Fruit fly (Drosophila melanogaster) whole organism, pupa: ENCODE results near the gene CG43083.

Source experiments
- CG10348 ChIP-seq: fragments of 200-800 bp; sonication (Bioruptor generic); IDR thresholded peaks from 2 replicates; pipeline ENCODE4 v1.3.6; 2022; ENCODE audit warnings: missing biosample characterization, missing genetic modification characterization
- CG12605 ChIP-seq: fragments of 200-800 bp; sonication (Bioruptor generic); IDR thresholded peaks from 2 replicates; pipeline ENCODE4 v1.3.6; 2022; ENCODE audit warnings: missing biosample characterization, missing genetic modification characterization
- CG13204 ChIP-seq: fragments of 200-800 bp; sonication (Bioruptor generic); optimal IDR thresholded peaks from 2 replicates; lab custom pipeline; 2018; ENCODE audit warnings: missing biosample characterization, mild to moderate bottlenecking, missing genetic modification characterization, moderate library complexity
- CG14655 ChIP-seq: fragments of 200-800 bp; sonication (Bioruptor generic); optimal IDR thresholded peaks from 3 replicates; lab custom pipeline; 2017; ENCODE audit warnings: mild to moderate bottlenecking, missing biosample characterization, missing genetic modification reagents, missing genetic modification characterization
- CG15710 ChIP-seq: fragments of 200-800 bp; sonication (Bioruptor generic); optimal IDR thresholded peaks from 2 replicates; lab custom pipeline; 2018; ENCODE audit warnings: missing biosample characterization, mild to moderate bottlenecking, missing genetic modification characterization, moderate library complexity
- CG17806 ChIP-seq: fragments of 200-800 bp; sonication (Bioruptor generic); optimal IDR thresholded peaks from 2 replicates; lab custom pipeline; 2018; ENCODE audit warnings: missing biosample characterization, mild to moderate bottlenecking, missing genetic modification characterization, moderate library complexity
- CG32121 ChIP-seq: fragments of 200-800 bp; sonication (Bioruptor generic); IDR thresholded peaks from 2 replicates; pipeline ENCODE4 v1.3.6; 2022; ENCODE audit warnings: missing biosample characterization, missing genetic modification characterization
- CG34367 ChIP-seq: fragments of 200-800 bp; sonication (Bioruptor generic); optimal IDR thresholded peaks from 2 replicates; lab custom pipeline; 2018; ENCODE audit warnings: missing biosample characterization, mild to moderate bottlenecking, missing genetic modification characterization
- CG4496 ChIP-seq: fragments of 200-800 bp; sonication (Bioruptor generic); IDR thresholded peaks from 3 replicates; pipeline ENCODE4 v1.3.6; 2022; ENCODE audit warnings: missing biosample characterization, missing genetic modification characterization
- CG8159 ChIP-seq: fragments of 200-800 bp; sonication (Bioruptor generic); optimal IDR thresholded peaks from 3 replicates; lab custom pipeline; 2018; ENCODE audit warnings: missing biosample characterization, mild to moderate bottlenecking, missing genetic modification characterization, moderate library complexity
- CG8301 ChIP-seq: fragments of 200-800 bp; sonication (Bioruptor generic); optimal IDR thresholded peaks from 2 replicates; lab custom pipeline; 2018; ENCODE audit warnings: missing biosample characterization, mild to moderate bottlenecking, missing genetic modification characterization
- CG9948 ChIP-seq: fragments of 200-800 bp; sonication (Bioruptor generic); optimal IDR thresholded peaks from 2 replicates; lab custom pipeline; 2018; ENCODE audit warnings: missing biosample characterization, mild to moderate bottlenecking, missing genetic modification characterization, moderate library complexity
- D1 ChIP-seq: fragments of 200-800 bp; sonication (Bioruptor generic); optimal IDR thresholded peaks from 2 replicates; lab custom pipeline; 2018; ENCODE audit warnings: missing biosample characterization, mild to moderate bottlenecking, missing genetic modification characterization, moderate library complexity
- EcR ChIP-seq: fragments of 200-800 bp; sonication (Bioruptor generic); optimal IDR thresholded peaks from 3 replicates; lab custom pipeline; 2019; ENCODE audit warnings: missing biosample characterization, missing genetic modification characterization, mild to moderate bottlenecking, moderate library complexity, missing genetic modification reagents
- Ets98B ChIP-seq: fragments of 200-800 bp; sonication (Bioruptor generic); IDR thresholded peaks from 2 replicates; pipeline ENCODE4 v1.3.6; 2022; ENCODE audit warnings: missing biosample characterization, missing genetic modification characterization
- Pif1A ChIP-seq: fragments of 200-800 bp; sonication (Bioruptor generic); optimal IDR thresholded peaks from 3 replicates; lab custom pipeline; 2016; ENCODE audit warnings: missing biosample characterization, missing genetic modification characterization
- Snoo ChIP-seq: fragments of 200-800 bp; sonication (Bioruptor generic); optimal IDR thresholded peaks from 3 replicates; lab custom pipeline; 2017; ENCODE audit warnings: missing biosample characterization, mild to moderate bottlenecking, missing genetic modification characterization, inconsistent platforms
- fd96Ca ChIP-seq: fragments of 200-800 bp; sonication (Bioruptor generic); IDR thresholded peaks from 3 replicates; pipeline ENCODE4 v1.3.6; 2022; ENCODE audit warnings: missing biosample characterization, missing genetic modification characterization
- gl ChIP-seq: fragments of 200-800 bp; sonication (Bioruptor generic); optimal IDR thresholded peaks from 2 replicates; lab custom pipeline; 2018; ENCODE audit warnings: missing biosample characterization, mild to moderate bottlenecking, missing genetic modification characterization
- rn ChIP-seq: fragments of 200-800 bp; sonication (Bioruptor generic); IDR thresholded peaks from 2 replicates; pipeline ENCODE4 v1.3.6; 2022; ENCODE audit warnings: missing biosample characterization, missing genetic modification characterization

The CG43083 gene

DNA sequence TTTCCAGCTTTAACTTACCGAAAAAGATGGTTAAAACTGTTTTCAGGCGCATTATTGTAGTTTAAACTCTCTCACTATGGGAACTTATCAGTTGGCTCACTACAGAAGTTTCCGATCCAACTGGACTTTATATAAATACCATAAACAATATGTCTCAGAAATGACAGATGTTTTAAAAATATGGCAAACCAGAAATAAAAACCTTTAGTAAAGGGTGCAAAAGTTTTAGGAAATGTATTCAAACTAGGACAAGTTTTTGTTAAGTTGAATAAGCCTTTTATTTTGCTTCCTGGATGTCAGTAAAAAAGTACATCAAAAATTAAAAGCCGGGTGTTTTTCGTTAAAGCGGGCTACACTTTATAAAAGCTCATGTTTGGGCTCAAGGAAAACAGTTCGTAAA is 1.2 kb downstream of the CG43083 start, which contains the start of the genes Eig71Ea and Eig71Eb:
Gene Eig71Ea, minus strand, starts transcription at position 101 of the 400 bp plus-strand sequence.
Gene Eig71Eb, plus strand, starts transcription at position 376 of the 400 bp plus-strand sequence.
- TF ChIP-seq EcR (GFP tag; lab: Kevin White, UChicago): no peak
- TF ChIP-seq rn (GFP tag; lab: Robert Waterston, UW): no peak
- no peak for TF ChIP-seq CG4496 (GFP tag; lab: Robert Waterston, UW)
- no peak for TF ChIP-seq CG10348 (GFP tag; lab: Robert Waterston, UW)
- no peak for TF ChIP-seq CG13204 (GFP tag; lab: Kevin White, UChicago)
- no peak for TF ChIP-seq gl (tag; lab: Kevin White, UChicago)
- no peak for TF ChIP-seq CG8159 (tag; lab: Kevin White, UChicago)
- TF ChIP-seq Ets98B (GFP tag; lab: Robert Waterston, UW): no peak
- TF ChIP-seq CG8301 (tag; lab: Kevin White, UChicago): no peak

DNA sequence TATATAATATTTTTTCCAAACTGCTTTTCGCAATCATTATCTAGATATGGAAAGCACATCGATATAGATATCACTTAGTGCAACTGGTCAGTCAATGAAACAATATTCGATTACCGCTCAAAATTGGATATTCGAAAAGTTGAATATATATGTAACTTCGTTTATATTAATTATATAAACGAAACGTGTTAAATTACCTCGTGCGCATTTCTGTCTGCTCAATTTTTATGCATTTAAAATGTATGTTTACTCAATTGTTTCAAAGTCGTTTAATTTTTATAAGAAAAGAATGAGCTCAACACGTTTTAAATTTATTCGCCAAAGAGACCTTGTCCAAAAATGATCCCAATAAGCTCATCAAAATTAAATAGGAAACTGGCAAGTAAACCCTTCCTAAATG is 2.2 kb downstream of the CG43083 start, which contains the start of gene CG43084:
Gene CG43084, plus strand, starts transcription at position 301 of the 400 bp plus-strand sequence.
- TF ChIP-seq CG12605 (GFP tag; lab: Robert Waterston, UW) (no peak), CG15710 (no peak), rn (GFP tag; lab: Robert Waterston, UW) (no peak), Ets98B (GFP tag; lab: Robert Waterston, UW) (no peak), CG32121 (GFP tag; lab: Robert Waterston, UW) (no peak), CG9948 (no peak), CG13204 (GFP tag; lab: Kevin White, UChicago) (no peak), D1 (tag; lab: Kevin White, UChicago) (no peak), Pif1A (GFP tag; lab: Kevin White, UChicago) (no peak)

DNA sequence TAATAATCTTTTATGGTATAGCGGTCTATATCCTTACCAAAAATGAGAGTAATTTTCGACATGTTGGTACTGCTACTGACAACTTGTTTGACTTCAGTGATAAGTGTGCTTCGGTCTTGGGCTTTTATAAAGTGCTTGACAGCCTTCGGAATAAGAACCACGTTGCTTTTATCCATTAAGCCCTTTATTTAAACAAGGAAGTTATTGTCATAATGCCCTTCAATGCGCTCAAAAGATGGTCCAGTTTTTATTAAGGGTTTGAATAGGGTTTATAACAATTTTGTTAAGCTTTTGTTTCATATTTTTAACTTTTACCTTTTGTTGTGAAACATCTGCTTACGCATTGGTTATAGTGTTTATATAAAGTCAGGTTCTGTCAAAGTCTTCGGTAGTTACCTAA is 3.8 kb downstream of the CG43083 start, which contains the start of the genes Eig71Ec and Eig71Ed:
Gene Eig71Ec, minus strand, starts transcription at position 101 of the 400 bp plus-strand sequence.
Gene Eig71Ed, plus strand, starts transcription at position 384 of the 400 bp plus-strand sequence.
- no peak for TF ChIP-seq gl (tag; lab: Kevin White, UChicago)
- no peak for TF ChIP-seq CG9948
- no peak for TF ChIP-seq EcR (GFP tag; lab: Kevin White, UChicago)
- no peak for TF ChIP-seq CG12605 (GFP tag; lab: Robert Waterston, UW)
- no peak for TF ChIP-seq CG17806

DNA sequence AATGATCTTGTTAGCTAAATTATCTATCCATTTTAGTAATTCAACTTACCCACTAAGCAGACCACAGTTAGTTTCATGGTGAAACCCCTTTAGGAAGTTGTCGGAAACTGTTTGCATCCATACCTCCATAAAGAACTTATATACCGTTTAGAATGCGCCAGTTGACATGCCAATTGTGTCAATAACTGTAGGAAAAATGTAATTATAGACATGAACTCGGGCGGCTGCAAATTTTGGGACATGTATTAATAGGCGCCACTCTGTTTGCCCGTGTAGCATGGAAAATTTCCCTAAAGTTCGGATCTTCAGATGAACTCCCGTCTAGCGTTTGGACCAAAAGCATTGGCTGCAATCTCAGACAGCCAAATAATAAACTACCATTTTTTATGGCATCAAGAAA is 7.5 kb downstream of the CG43083 start, which contains the start of gene Eig71Ee:
Gene Eig71Ee, minus strand, starts transcription at position 101 of the 400 bp plus-strand sequence.
- no peak for TF ChIP-seq Pif1A (GFP tag; lab: Kevin White, UChicago)
- TF ChIP-seq gl (tag; lab: Kevin White, UChicago): no peak

DNA sequence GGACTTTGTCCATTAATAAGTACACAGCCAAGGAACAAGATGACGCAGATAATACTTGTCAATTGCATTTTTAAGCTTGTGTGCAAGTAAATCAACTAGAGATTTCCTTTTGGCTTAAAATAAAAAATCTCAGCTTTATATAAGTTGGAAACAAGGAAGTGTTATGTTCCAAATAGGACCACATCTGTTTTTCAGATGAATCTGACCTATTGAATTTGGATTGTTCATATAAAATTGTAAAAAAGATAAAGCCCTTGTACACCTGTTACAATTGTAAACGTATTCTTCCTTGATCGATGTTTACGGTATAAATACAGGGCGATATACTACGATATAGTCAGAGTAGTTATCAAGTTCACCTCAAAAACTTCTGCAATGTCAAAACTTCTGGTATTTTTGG is 8.9 kb downstream of the CG43083 start, which contains the start of the genes Eig71Ef and Eig71Eg:
Gene Eig71Ef, minus strand, starts transcription at position 101 of the 400 bp plus-strand sequence.
Gene Eig71Eg, plus strand, starts transcription at position 339 of the 400 bp plus-strand sequence.
- no peak for TF ChIP-seq CG8159 (tag; lab: Kevin White, UChicago)
- TF ChIP-seq fd96Ca (GFP tag; lab: Robert Waterston, UW): no peak
- no peak for TF ChIP-seq CG14655
- no peak for TF ChIP-seq CG10348 (GFP tag; lab: Robert Waterston, UW)

DNA sequence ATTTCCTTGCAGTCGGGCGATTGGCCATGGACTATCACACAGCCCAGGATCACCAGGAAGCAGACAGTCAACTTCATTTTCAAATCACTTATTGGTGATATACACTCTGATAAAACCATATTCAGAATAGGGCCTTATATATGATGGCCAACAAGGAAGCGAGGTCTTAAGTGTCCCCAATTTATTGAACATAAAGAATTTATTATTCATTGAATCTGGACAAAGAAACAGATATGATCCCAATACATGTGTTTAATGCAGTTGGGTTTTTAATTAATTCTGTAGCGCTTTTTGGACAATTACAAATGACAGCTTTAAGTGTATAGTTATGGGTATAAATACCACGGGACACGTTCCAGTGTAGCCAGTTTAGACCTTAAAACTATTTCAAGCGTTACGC is 11.0 kb downstream of the CG43083 start, which contains the start of the genes Eig71Eh and Eig71Ei:
Gene Eig71Eh, minus strand, starts transcription at position 101 of the 400 bp plus-strand sequence.
Gene Eig71Ei, plus strand, starts transcription at position 367 of the 400 bp plus-strand sequence.
- no peak for TF ChIP-seq gl (tag; lab: Kevin White, UChicago)
- TF ChIP-seq EcR (GFP tag; lab: Kevin White, UChicago): no peak
- TF ChIP-seq CG4496 (GFP tag; lab: Robert Waterston, UW): no peak
- no peak for TF ChIP-seq CG17806
- no peak for TF ChIP-seq Ets98B (GFP tag; lab: Robert Waterston, UW)

DNA sequence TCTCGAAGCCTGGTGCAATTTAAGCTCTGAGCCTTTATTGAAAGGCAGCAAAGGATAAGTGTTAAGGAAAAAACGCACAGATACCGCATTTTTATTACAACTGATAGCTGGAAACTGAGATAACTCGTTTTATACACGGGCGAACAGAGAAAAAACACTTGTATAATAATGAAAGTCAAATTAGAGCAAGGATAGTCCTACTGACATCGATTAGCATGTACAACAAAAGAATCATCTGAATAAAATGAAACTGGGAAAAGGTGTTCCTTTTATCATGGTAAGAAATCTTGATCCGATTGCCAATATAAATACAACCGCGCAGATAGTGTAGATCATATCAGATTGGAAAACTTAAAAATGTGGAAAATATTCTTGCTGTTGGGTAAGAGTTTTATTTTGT is 12.5 kb downstream of the CG43083 start, which contains the start of the genes Eig71Ej and Eig71Ek:
Gene Eig71Ej, minus strand, starts transcription at position 101 of the 400 bp plus-strand sequence.
Gene Eig71Ek, plus strand, starts transcription at position 334 of the 400 bp plus-strand sequence.
- TF ChIP-seq Pif1A (GFP tag; lab: Kevin White, UChicago): no peak
- no peak for TF ChIP-seq CG34367
- no peak for TF ChIP-seq CG8301 (tag; lab: Kevin White, UChicago)
- TF ChIP-seq EcR (GFP tag; lab: Kevin White, UChicago): no peak
- TF ChIP-seq D1 (tag; lab: Kevin White, UChicago): no peak
- TF ChIP-seq CG13204 (GFP tag; lab: Kevin White, UChicago): no peak
- TF ChIP-seq CG9948: no peak
- no peak for TF ChIP-seq CG10348 (GFP tag; lab: Robert Waterston, UW)
- TF ChIP-seq CG32121 (GFP tag; lab: Robert Waterston, UW): no peak
- TF ChIP-seq rn (GFP tag; lab: Robert Waterston, UW): no peak
- no peak for TF ChIP-seq Ets98B (GFP tag; lab: Robert Waterston, UW)
- no peak for TF ChIP-seq gl (tag; lab: Kevin White, UChicago)
- TF ChIP-seq CG17806: no peak
- TF ChIP-seq CG8159 (tag; lab: Kevin White, UChicago): no peak
- TF ChIP-seq CG4496 (GFP tag; lab: Robert Waterston, UW): no peak
- TF ChIP-seq CG14655: no peak
- no peak for TF ChIP-seq Snoo (tag; lab: Kevin White, UChicago)
- no peak for TF ChIP-seq CG15710
- TF ChIP-seq fd96Ca (GFP tag; lab: Robert Waterston, UW): no peak
